Worm (Caenorhabditis elegans) whole organism, L1 larva: ENCODE measurements around the gene csn-4.

Source experiments
- C04F5.9 ChIP-seq: sonication (generic microtip); optimal IDR thresholded peaks from 2 replicates; lab custom pipeline; 2016; ENCODE audit warnings: missing genetic modification characterization, missing compliant biosample characterization
- C34B4.2 ChIP-seq: sonication (generic microtip); optimal IDR thresholded peaks from 2 replicates; lab custom pipeline; 2017; ENCODE audit warnings: mild to moderate bottlenecking, missing genetic modification characterization, missing compliant biosample characterization
- Y116A8C.19 ChIP-seq: sonication (generic microtip); optimal IDR thresholded peaks from 2 replicates; lab custom pipeline; 2016; ENCODE audit warnings: missing compliant biosample characterization, missing genetic modification characterization, borderline replicate concordance
- aha-1 ChIP-seq: fragments of 150-350 bp; optimal IDR thresholded peaks from 2 replicates; lab custom pipeline; 2014; ENCODE audit warnings: missing biosample characterization, missing genetic modification characterization
- aly-2 ChIP-seq: fragments of 150-350 bp; optimal IDR thresholded peaks from 2 replicates; lab custom pipeline; 2014; ENCODE audit warnings: missing biosample characterization, missing genetic modification characterization
- blmp-1 ChIP-seq: fragments of 150-350 bp; optimal IDR thresholded peaks from 2 replicates; lab custom pipeline; 2014; ENCODE audit warnings: missing biosample characterization, missing genetic modification characterization
- ceh-8 ChIP-seq: fragments of 200-800 bp; sonication (Bioruptor generic); optimal IDR thresholded peaks from 2 replicates; lab custom pipeline; 2018; ENCODE audit warnings: mild to moderate bottlenecking, missing genetic modification characterization, moderate library complexity, missing compliant biosample characterization
- ceh-90 ChIP-seq: sonication (generic microtip); optimal IDR thresholded peaks from 2 replicates; lab custom pipeline; 2016; ENCODE audit warnings: missing genetic modification characterization, missing compliant biosample characterization
- ces-1 ChIP-seq: fragments of 150-350 bp; optimal IDR thresholded peaks from 2 replicates; lab custom pipeline; 2014; ENCODE audit warnings: missing biosample characterization, missing genetic modification reagents, missing genetic modification characterization
- dpl-1 ChIP-seq, 3 experiments: fragments of 150-350 bp in 2 of 3; sonication (generic microtip) in 1 of 3; optimal IDR thresholded peaks; 2 replicates each; lab custom pipeline; 2014 to 2017; ENCODE audit warnings: missing biosample characterization in 3 of 3, missing genetic modification characterization in 3 of 3, missing genetic modification reagents in 3 of 3
- dsc-1 ChIP-seq: sonication (generic microtip); optimal IDR thresholded peaks from 2 replicates; lab custom pipeline; 2016; ENCODE audit warnings: mild to moderate bottlenecking, missing genetic modification characterization, missing compliant biosample characterization
- efl-3 ChIP-seq: fragments of 200-800 bp; sonication (Bioruptor generic); optimal IDR thresholded peaks from 2 replicates; lab custom pipeline; 2018; ENCODE audit warnings: mild to moderate bottlenecking, missing genetic modification characterization, missing compliant biosample characterization
- egl-13 ChIP-seq: sonication (generic microtip); optimal IDR thresholded peaks from 2 replicates; lab custom pipeline; 2016; ENCODE audit warnings: missing genotype, missing genetic modification reagents, missing genetic modification characterization, missing compliant biosample characterization
- egl-27 ChIP-seq, 2 experiments: fragments of 150-350 bp in 1 of 2; sonication (generic microtip); optimal IDR thresholded peaks; 3 replicates each; lab custom pipeline; 2017 to 2018; ENCODE audit warnings: missing biosample characterization in 2 of 2, missing genetic modification characterization in 2 of 2, missing genetic modification reagents in 2 of 2
- elt-2 ChIP-seq: sonication (generic microtip); optimal IDR thresholded peaks from 2 replicates; lab custom pipeline; 2016; ENCODE audit warnings: missing genetic modification characterization, mild to moderate bottlenecking, inconsistent platforms, missing compliant biosample characterization, missing genetic modification reagents
- elt-3 ChIP-seq, 6 experiments: fragments of 150-350 bp in 1 of 6; sonication (generic microtip); optimal IDR thresholded peaks; 2 replicates each; lab custom pipeline; 2017 to 2018; ENCODE audit warnings: missing biosample characterization in 6 of 6, missing genetic modification characterization in 6 of 6, inconsistent platforms in 1 of 6
- fkh-10 ChIP-seq: sonication (generic microtip); optimal IDR thresholded peaks from 2 replicates; lab custom pipeline; 2017; ENCODE audit warnings: missing biosample characterization, missing genetic modification reagents, missing genetic modification characterization
- fkh-8 ChIP-seq: sonication (generic microtip); optimal IDR thresholded peaks from 2 replicates; lab custom pipeline; 2016; ENCODE audit warnings: mild to moderate bottlenecking, missing genetic modification characterization, missing compliant biosample characterization
- fos-1 ChIP-seq: fragments of 150-350 bp; optimal IDR thresholded peaks from 2 replicates; lab custom pipeline; 2014; ENCODE audit warnings: missing biosample characterization, missing genetic modification characterization
- grh-1 ChIP-seq: fragments of 200-800 bp; sonication (Bioruptor generic); IDR thresholded peaks from 2 replicates; pipeline ENCODE4 v1.3.6; 2022; ENCODE audit warnings: missing genetic modification reagents, missing genetic modification characterization, missing compliant biosample characterization
- hlh-17 ChIP-seq: fragments of 200-800 bp; sonication (Bioruptor generic); optimal IDR thresholded peaks from 2 replicates; lab custom pipeline; 2018; ENCODE audit warnings: missing genetic modification characterization, mild to moderate bottlenecking, missing compliant biosample characterization, moderate library complexity, borderline replicate concordance
- hlh-4 ChIP-seq: sonication (generic microtip); optimal IDR thresholded peaks from 2 replicates; lab custom pipeline; 2016; ENCODE audit warnings: mild to moderate bottlenecking, missing genetic modification characterization, missing compliant biosample characterization
- hpl-2 ChIP-seq: fragments of 150-350 bp; optimal IDR thresholded peaks from 2 replicates; lab custom pipeline; 2014; ENCODE audit warnings: missing biosample characterization, missing genetic modification reagents, missing genetic modification characterization
- irx-1 ChIP-seq: sonication (generic microtip); optimal IDR thresholded peaks from 2 replicates; lab custom pipeline; 2016; ENCODE audit warnings: missing genetic modification characterization, missing compliant biosample characterization
- lin-13 ChIP-seq: fragments of 150-350 bp; optimal IDR thresholded peaks from 2 replicates; lab custom pipeline; 2014; ENCODE audit warnings: missing biosample characterization, missing genetic modification reagents, missing genetic modification characterization
- lin-14 ChIP-seq: fragments of 200-800 bp; sonication (Bioruptor generic); optimal IDR thresholded peaks from 2 replicates; lab custom pipeline; 2018; ENCODE audit warnings: mild to moderate bottlenecking, missing genetic modification characterization, moderate library complexity, missing compliant biosample characterization
- lin-15B ChIP-seq: fragments of 150-350 bp; sonication (generic microtip); optimal IDR thresholded peaks from 3 replicates; lab custom pipeline; 2014; ENCODE audit warnings: missing biosample characterization, missing genetic modification characterization
- lir-3 ChIP-seq: sonication (generic microtip); optimal IDR thresholded peaks from 2 replicates; lab custom pipeline; 2016; ENCODE audit warnings: mild to moderate bottlenecking, missing genetic modification characterization, moderate library complexity, missing compliant biosample characterization; ENCODE audit not compliant: poor library complexity
- lsy-2 ChIP-seq, 2 experiments: fragments of 150-350 bp; optimal IDR thresholded peaks; 2 replicates each; lab custom pipeline; 2014; ENCODE audit warnings: missing biosample characterization in 2 of 2, missing genetic modification characterization in 2 of 2
- mdl-1 ChIP-seq, 2 experiments: fragments of 150-350 bp; optimal IDR thresholded peaks; 2 replicates each; lab custom pipeline; 2014 to 2017; ENCODE audit warnings: missing biosample characterization in 2 of 2, missing genetic modification characterization in 2 of 2, inconsistent platforms in 1 of 2
- mef-2 ChIP-seq: fragments of 150-350 bp; optimal IDR thresholded peaks from 2 replicates; lab custom pipeline; 2014; ENCODE audit warnings: missing biosample characterization, missing genetic modification characterization
- mep-1 ChIP-seq: fragments of 150-350 bp; optimal IDR thresholded peaks from 2 replicates; lab custom pipeline; 2014; ENCODE audit warnings: missing biosample characterization, missing genetic modification characterization
- nhr-20 ChIP-seq: sonication (generic microtip); optimal IDR thresholded peaks from 2 replicates; lab custom pipeline; 2016; ENCODE audit warnings: mild to moderate bottlenecking, missing genetic modification characterization, missing compliant biosample characterization
- nhr-28 ChIP-seq: fragments of 150-350 bp; optimal IDR thresholded peaks from 2 replicates; lab custom pipeline; 2014; ENCODE audit warnings: missing biosample characterization, missing genetic modification characterization
- nhr-71 ChIP-seq: sonication (generic microtip); optimal IDR thresholded peaks from 2 replicates; lab custom pipeline; 2016; ENCODE audit warnings: mild to moderate bottlenecking, missing genetic modification characterization, moderate library complexity, missing compliant biosample characterization
- nhr-76 ChIP-seq: sonication (generic microtip); optimal IDR thresholded peaks from 2 replicates; lab custom pipeline; 2017; ENCODE audit warnings: missing biosample characterization, missing genetic modification characterization
- nhr-77 ChIP-seq: fragments of 150-350 bp; optimal IDR thresholded peaks from 2 replicates; lab custom pipeline; 2014; ENCODE audit warnings: missing biosample characterization, missing genetic modification characterization
- nhr-84 ChIP-seq: sonication (generic microtip); optimal IDR thresholded peaks from 2 replicates; lab custom pipeline; 2017; ENCODE audit warnings: missing biosample characterization, missing genetic modification characterization
- nhr-85 ChIP-seq: sonication (generic microtip); peaks from one replicate; lab custom pipeline; 2016; ENCODE audit warnings: missing genetic modification characterization, inconsistent platforms, missing compliant biosample characterization
- nhr-90 ChIP-seq: sonication (generic microtip); optimal IDR thresholded peaks from 2 replicates; lab custom pipeline; 2016; ENCODE audit warnings: mild to moderate bottlenecking, missing genetic modification characterization, missing compliant biosample characterization; ENCODE audit not compliant: poor library complexity
- pax-3 ChIP-seq: fragments of 200-800 bp; sonication (Bioruptor generic); optimal IDR thresholded peaks from 2 replicates; lab custom pipeline; 2018; ENCODE audit warnings: mild to moderate bottlenecking, missing genetic modification characterization, moderate library complexity, missing compliant biosample characterization
- pqm-1 ChIP-seq: sonication (generic microtip); optimal IDR thresholded peaks from 3 replicates; lab custom pipeline; 2017; ENCODE audit warnings: missing biosample characterization, missing genetic modification characterization
- rnt-1 ChIP-seq: sonication (generic microtip); optimal IDR thresholded peaks from 2 replicates; lab custom pipeline; 2016; ENCODE audit warnings: mild to moderate bottlenecking, missing genetic modification characterization, moderate library complexity, missing compliant biosample characterization
- skn-1 ChIP-seq: fragments of 150-350 bp; optimal IDR thresholded peaks from 2 replicates; lab custom pipeline; 2014; ENCODE audit warnings: missing biosample characterization, missing genetic modification characterization
- sox-4 ChIP-seq: sonication (generic microtip); optimal IDR thresholded peaks from 2 replicates; lab custom pipeline; 2016; ENCODE audit warnings: missing genetic modification characterization, missing compliant biosample characterization
- sup-37 ChIP-seq: fragments of 200-800 bp; sonication (Bioruptor generic); optimal IDR thresholded peaks from 2 replicates; lab custom pipeline; 2018; ENCODE audit warnings: mild to moderate bottlenecking, missing genetic modification characterization, missing compliant biosample characterization
- swsn-7 ChIP-seq: sonication (generic microtip); optimal IDR thresholded peaks from 2 replicates; lab custom pipeline; 2016; ENCODE audit warnings: missing genetic modification characterization, missing compliant biosample characterization
- tbx-2 ChIP-seq: sonication (generic microtip); optimal IDR thresholded peaks from 2 replicates; lab custom pipeline; 2016; ENCODE audit warnings: missing genetic modification characterization, missing compliant biosample characterization
- unc-62 ChIP-seq: fragments of 150-350 bp; optimal IDR thresholded peaks from 2 replicates; lab custom pipeline; 2014; ENCODE audit warnings: missing biosample characterization, missing genetic modification reagents, missing genetic modification characterization
- zip-4 ChIP-seq: fragments of 200-800 bp; sonication (Bioruptor generic); optimal IDR thresholded peaks from 2 replicates; lab custom pipeline; 2018; ENCODE audit warnings: mild to moderate bottlenecking, missing genetic modification characterization, moderate library complexity, missing compliant biosample characterization
- ztf-11 ChIP-seq, 2 experiments: sonication (generic microtip); optimal IDR thresholded peaks; 2 replicates each; lab custom pipeline; 2016 to 2017; ENCODE audit warnings: missing genetic modification characterization in 2 of 2, missing biosample characterization in 1 of 2, missing compliant biosample characterization in 1 of 2

The csn-4 gene

ce11 chrIV:1074069-1074468 lies 12.7 kb downstream of the csn-4 start:
- TF ChIP-seq mdl-1 (tag; optimal IDR thresholded peaks at IDR 0.05; lab: Kevin White, UChicago) (no peak), blmp-1 (peak; percentile 92)

DNA sequence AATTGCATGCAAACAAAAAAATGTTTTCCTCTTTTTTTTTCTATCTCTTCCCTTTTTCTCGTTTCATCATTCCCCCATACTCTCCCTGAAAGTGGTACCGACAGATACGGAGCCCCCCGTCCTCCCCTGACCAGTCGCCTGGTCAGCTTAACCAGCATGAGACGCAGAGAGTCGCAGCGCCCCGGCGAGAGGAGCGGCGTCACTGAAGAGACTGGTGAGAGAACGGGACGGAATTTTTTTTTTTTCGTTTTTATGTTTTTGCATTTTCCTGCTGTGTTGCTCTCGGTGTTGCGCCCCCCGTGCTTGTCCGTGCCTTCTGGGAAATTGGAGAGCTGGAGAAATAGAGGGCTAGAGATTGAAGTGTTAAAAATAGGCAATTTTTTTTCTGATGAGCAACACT lies 16.4 kb downstream of the csn-4 start:
- TF ChIP-seq lin-15B (tag; lab: Kevin White, UChicago) = no peak
- no peak for TF ChIP-seq elt-3 (tag; optimal IDR thresholded peaks at IDR 0.05; lab: Kevin White, UChicago)
- no peak for TF ChIP-seq hpl-2 (GFP tag; lab: Kevin White, UChicago)
- peak; percentile 35 for TF ChIP-seq dsc-1 (tag; lab: Kevin White, UChicago)
- peak in 2 of 3 experiments; percentile 8 to 37 for TF ChIP-seq dpl-1 (GFP tag; optimal IDR thresholded peaks at IDR 0.05; lab: Kevin White, UChicago)
- peak; percentile 88 for TF ChIP-seq swsn-7 (tag; lab: Kevin White, UChicago)
- TF ChIP-seq sup-37 (GFP tag; lab: Kevin White, UChicago) = no peak
- TF ChIP-seq nhr-28 (tag; lab: Kevin White, UChicago) = no peak
- no peak for TF ChIP-seq ceh-90
- TF ChIP-seq zip-4 (GFP tag; lab: Kevin White, UChicago) = no peak
- peak; percentile 60 for TF ChIP-seq aly-2 (tag; lab: Kevin White, UChicago)
- TF ChIP-seq ztf-11 (tag; optimal IDR thresholded peaks at IDR 0.05; lab: Kevin White, UChicago) = no peak
- peak; percentile 22 for TF ChIP-seq nhr-20
- peak; percentile 87 for TF ChIP-seq nhr-71
- no peak for TF ChIP-seq hlh-4 (tag; lab: Kevin White, UChicago)
- TF ChIP-seq egl-27 (tag; optimal IDR thresholded peaks at IDR 0.05; lab: Kevin White, UChicago) = peak; percentile 38 to 67
- TF ChIP-seq mef-2 (tag; lab: Kevin White, UChicago) = no peak
- peak; percentile 53 for TF ChIP-seq lin-13 (GFP tag; lab: Kevin White, UChicago)
- peak; percentile 73 to 83 for TF ChIP-seq lsy-2 (tag; optimal IDR thresholded peaks at IDR 0.05; lab: Kevin White, UChicago)
- peak; percentile 71 for TF ChIP-seq rnt-1 (tag; lab: Kevin White, UChicago)
- TF ChIP-seq lir-3 = peak; percentile 25
- TF ChIP-seq nhr-85 = peak; percentile 14
- peak in 1 of 2 experiments; percentile 64 for TF ChIP-seq mdl-1 (tag; optimal IDR thresholded peaks at IDR 0.05; lab: Kevin White, UChicago)
- TF ChIP-seq mep-1 = peak; percentile 62
- TF ChIP-seq nhr-90 (tag; lab: Kevin White, UChicago) = no peak
- TF ChIP-seq unc-62 (GFP tag; lab: Kevin White, UChicago) = no peak
- TF ChIP-seq skn-1 (tag; lab: Kevin White, UChicago) = peak; percentile 85
- peak; percentile 59 for TF ChIP-seq irx-1
- peak; percentile 77 for TF ChIP-seq nhr-77 (tag; lab: Kevin White, UChicago)
- TF ChIP-seq hlh-17 (GFP tag; lab: Kevin White, UChicago) = no peak
- TF ChIP-seq pax-3 = peak; percentile 61
- peak; percentile 43 for TF ChIP-seq sox-4
- TF ChIP-seq fos-1 (tag; lab: Kevin White, UChicago) = peak; percentile 73
- no peak for TF ChIP-seq pqm-1 (tag; lab: Kevin White, UChicago)
- TF ChIP-seq elt-2 (tag; lab: Kevin White, UChicago) = peak; percentile 23
- TF ChIP-seq nhr-76 (tag; lab: Kevin White, UChicago) = no peak
- no peak for TF ChIP-seq nhr-84 (tag; lab: Kevin White, UChicago)
- peak; percentile 97 for TF ChIP-seq fkh-10 (GFP tag; lab: Kevin White, UChicago)
- peak; percentile 68 for TF ChIP-seq egl-13 (tag; lab: Kevin White, UChicago)
- peak; percentile 71 for TF ChIP-seq tbx-2 (tag; lab: Kevin White, UChicago)
- TF ChIP-seq Y116A8C.19 (tag; lab: Kevin White, UChicago) = no peak
- TF ChIP-seq C04F5.9 (tag; lab: Kevin White, UChicago) = peak; percentile 46
- TF ChIP-seq efl-3 (GFP tag; lab: Kevin White, UChicago) = no peak
- TF ChIP-seq fkh-8 (tag; lab: Kevin White, UChicago) = peak; percentile 94
- peak; percentile 97 for TF ChIP-seq lin-14 (GFP tag; lab: Kevin White, UChicago)
- no peak for TF ChIP-seq grh-1 (GFP tag; lab: Robert Waterston, UW)
- no peak for TF ChIP-seq ces-1
- TF ChIP-seq ceh-8 = no peak
- TF ChIP-seq C34B4.2 (tag; lab: Kevin White, UChicago) = no peak
- TF ChIP-seq aha-1 (tag; lab: Kevin White, UChicago) = no peak
